Worm (Caenorhabditis elegans) whole organism, L4/young adult: ENCODE results near the gene nhr-135.

ENCODE experiments used
- W03F9.2 ChIP-seq: fragments of 150-350 bp; optimal IDR thresholded peaks from 2 replicates; lab custom pipeline; 2014; ENCODE audit warnings: missing biosample characterization, missing genetic modification characterization
- dao-5 ChIP-seq: sonication (generic microtip); optimal IDR thresholded peaks from 2 replicates; lab custom pipeline; 2016; ENCODE audit warnings: missing genotype, missing genetic modification characterization, moderate library complexity, missing compliant biosample characterization
- him-1 ChIP-seq: sonication (generic microtip); optimal IDR thresholded peaks from 2 replicates; lab custom pipeline; 2016; ENCODE audit warnings: missing genotype, missing genetic modification reagents, missing genetic modification characterization, missing compliant biosample characterization

The nhr-135 gene

DNA sequence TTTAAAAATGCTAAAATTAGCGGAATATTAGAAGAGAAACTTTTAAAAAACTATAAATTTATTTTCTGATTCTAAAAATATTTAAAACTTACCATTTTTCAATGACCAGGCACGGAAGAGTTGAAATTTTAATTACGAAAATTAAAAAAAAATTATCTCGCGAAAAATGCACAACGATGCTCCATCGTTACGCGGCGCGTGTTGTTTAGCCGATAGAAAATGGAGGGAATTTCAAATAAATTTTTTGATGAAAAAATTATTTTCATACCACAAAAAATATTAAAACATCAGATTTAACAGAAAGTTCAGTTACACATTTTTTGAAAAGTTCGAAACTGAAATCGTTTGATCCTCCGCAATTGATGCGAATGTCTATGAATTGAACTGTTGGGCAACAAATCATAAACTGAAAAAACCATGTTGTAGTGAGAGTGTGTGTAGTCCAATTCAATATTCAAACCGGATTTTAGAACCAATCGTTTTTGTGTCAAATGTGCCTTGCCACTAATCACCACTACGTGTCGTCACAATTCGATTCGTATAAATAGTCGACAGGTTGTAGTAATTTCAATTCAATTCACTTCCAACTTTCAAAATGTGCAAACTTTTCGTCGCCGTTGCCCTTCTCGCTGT, 42.3 kb downstream of the nhr-135 start, which contains the start of the genes tofu-2 and spig-1:
TSS of gene tofu-2 (minus strand) at position 116 of the 633 bp plus-strand sequence.
TSS of gene spig-1 (plus strand) at position 583 of the 633 bp plus-strand sequence.
- no peak for TF ChIP-seq W03F9.2 (tag; lab: Kevin White, UChicago)
- TF ChIP-seq him-1 (tag; lab: Kevin White, UChicago) = no peak
- no peak for TF ChIP-seq dao-5 (tag; lab: Kevin White, UChicago)

- TF ChIP-seq W03F9.2 (tag; lab: Kevin White, UChicago) = no peak
- TF ChIP-seq him-1 (tag; lab: Kevin White, UChicago) = no peak
- no peak for TF ChIP-seq dao-5 (tag; lab: Kevin White, UChicago)
These were observed 43.4 kb downstream of the nhr-135 start for ce11 chrV:7050153-7050552.

ce11 chrV:7047512-7047911, 46.1 kb downstream of the nhr-135 start, which contains the start of gene F20A1.8:
TSS of gene F20A1.8 (minus strand) at chrV:7047612.
- TF ChIP-seq him-1 (tag; lab: Kevin White, UChicago) = no peak
- no peak for TF ChIP-seq dao-5 (tag; lab: Kevin White, UChicago)
- TF ChIP-seq W03F9.2 (tag; lab: Kevin White, UChicago) = no peak

ce11 chrV:7046005-7046404, 47.6 kb downstream of the nhr-135 start, which contains the start of gene F20A1.2:
TSS of gene F20A1.2 (plus strand) at chrV:7046305.
- TF ChIP-seq him-1 (tag; lab: Kevin White, UChicago) (no peak), dao-5 (tag; lab: Kevin White, UChicago) (no peak), W03F9.2 (tag; lab: Kevin White, UChicago) (no peak)
